Worm (Caenorhabditis elegans) whole organism, L4 larva: ENCODE results near the gene hlh-1.

Source experiments
- ZK546.5 ChIP-seq, 2 experiments: sonication (generic microtip); optimal IDR thresholded peaks; 2 replicates each; lab custom pipeline; 2017; ENCODE audit warnings: missing biosample characterization in 2 of 2, missing genetic modification characterization in 2 of 2
- dmd-6 ChIP-seq: fragments of 200-800 bp; sonication (Bioruptor generic); IDR thresholded peaks from 2 replicates; pipeline ENCODE4 v1.3.6; 2022; ENCODE audit warnings: missing genetic modification reagents, missing genetic modification characterization, missing compliant biosample characterization
- lin-15B ChIP-seq: fragments of 150-350 bp; sonication (generic microtip); optimal IDR thresholded peaks from 3 replicates; lab custom pipeline; 2014; ENCODE audit warnings: missing biosample characterization, missing genetic modification characterization

ce11 chrII:4482021-4482420 lies 36.4 kb upstream of the hlh-1 start, which contains the start of gene T05C1.2:
- no peak for TF ChIP-seq lin-15B (tag; lab: Kevin White, UChicago)
- TF ChIP-seq ZK546.5 (tag; optimal IDR thresholded peaks at IDR 0.05; lab: Kevin White, UChicago): no peak
- TF ChIP-seq dmd-6 (GFP tag; lab: Robert Waterston, UW): no peak
